Worm (Caenorhabditis elegans): ENCODE measurements around the gene atp-4.

The atp-4 gene

DNA sequence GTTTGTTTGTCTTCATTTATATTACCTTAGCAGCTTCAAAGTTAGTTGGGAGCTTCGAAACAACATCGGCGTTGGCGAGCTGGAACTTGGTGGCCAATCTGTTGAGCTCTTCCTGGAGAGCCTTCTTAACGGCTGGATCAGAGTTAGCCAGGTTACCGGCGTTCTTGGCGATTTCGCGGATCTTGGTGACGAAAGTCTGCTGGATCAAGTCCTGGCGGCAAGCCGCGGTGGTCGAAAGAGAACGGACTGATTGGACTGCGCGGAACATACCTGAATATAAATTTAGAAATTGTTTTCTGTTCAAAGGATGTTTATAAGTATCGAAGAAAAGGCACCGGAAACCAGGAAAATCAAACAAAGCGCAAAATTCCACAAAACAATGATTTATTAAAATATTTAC is at the start of gene atp-4:
Gene atp-4 (minus strand): TSS at position 270 of the 400 bp plus-strand sequence.
- TF ChIP-seq klf-2 (GFP tag; conservative IDR thresholded peaks at IDR 0.05) (no peak), flt-1 (GFP tag; IDR thresholded peaks at IDR 0.05) (no peak), cog-1 (tag; optimal IDR thresholded peaks at IDR 0.05) (no peak), med-1 (GFP tag; optimal IDR thresholded peaks at IDR 0.05; ENCODE audit: insufficient read depth) (no peak), tab-1 (GFP tag; IDR thresholded peaks at IDR 0.05) (no peak), T22C8.4 (GFP tag; IDR thresholded peaks at IDR 0.05) (no peak), ref-1 (GFP tag; conservative IDR thresholded peaks at IDR 0.05) (no peak), ztf-29 (GFP tag; IDR thresholded peaks at IDR 0.05) (no peak), ztf-23 (GFP tag; IDR thresholded peaks at IDR 0.05) (no peak)

ce11 chrV:6476026-6476425 is 49.1 kb upstream of the atp-4 start:
- TF ChIP-seq ztf-23 (GFP tag; IDR thresholded peaks at IDR 0.05) (no peak), med-1 (GFP tag; optimal IDR thresholded peaks at IDR 0.05; ENCODE audit: insufficient read depth) (no peak), ztf-29 (GFP tag; IDR thresholded peaks at IDR 0.05) (no peak), tab-1 (GFP tag; IDR thresholded peaks at IDR 0.05) (no peak), T22C8.4 (GFP tag; IDR thresholded peaks at IDR 0.05) (no peak), cog-1 (tag; optimal IDR thresholded peaks at IDR 0.05) (no peak), flt-1 (GFP tag; IDR thresholded peaks at IDR 0.05) (no peak)

DNA sequence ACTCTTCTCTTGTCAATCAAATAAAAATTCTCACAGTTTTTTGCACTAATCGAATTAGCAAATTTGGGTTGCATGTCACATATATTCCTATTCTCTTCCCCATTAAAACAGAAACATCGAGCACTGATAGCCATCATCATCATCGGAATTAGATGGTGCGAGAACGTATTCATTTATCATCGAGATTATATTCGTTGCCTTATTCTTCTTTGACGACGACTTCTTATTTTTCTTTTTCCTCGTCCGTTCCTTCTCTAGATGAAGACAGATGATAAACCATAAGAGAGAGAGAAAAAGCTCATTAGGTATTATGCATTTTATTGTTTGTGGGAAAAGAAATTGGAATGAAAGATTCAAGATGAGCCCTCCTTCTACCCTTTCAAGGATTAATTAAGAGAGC is 44.3 kb upstream of the atp-4 start:
- TF ChIP-seq ztf-29 (GFP tag; IDR thresholded peaks at IDR 0.05) (no peak), klf-2 (GFP tag; conservative IDR thresholded peaks at IDR 0.05) (no peak), med-1 (GFP tag; optimal IDR thresholded peaks at IDR 0.05; ENCODE audit: insufficient read depth) (no peak), ztf-23 (GFP tag; IDR thresholded peaks at IDR 0.05) (no peak), T22C8.4 (GFP tag; IDR thresholded peaks at IDR 0.05) (no peak), cog-1 (tag; optimal IDR thresholded peaks at IDR 0.05) (no peak), ref-1 (GFP tag; conservative IDR thresholded peaks at IDR 0.05) (no peak), tab-1 (GFP tag; IDR thresholded peaks at IDR 0.05) (no peak), flt-1 (GFP tag; IDR thresholded peaks at IDR 0.05) (no peak)

DNA sequence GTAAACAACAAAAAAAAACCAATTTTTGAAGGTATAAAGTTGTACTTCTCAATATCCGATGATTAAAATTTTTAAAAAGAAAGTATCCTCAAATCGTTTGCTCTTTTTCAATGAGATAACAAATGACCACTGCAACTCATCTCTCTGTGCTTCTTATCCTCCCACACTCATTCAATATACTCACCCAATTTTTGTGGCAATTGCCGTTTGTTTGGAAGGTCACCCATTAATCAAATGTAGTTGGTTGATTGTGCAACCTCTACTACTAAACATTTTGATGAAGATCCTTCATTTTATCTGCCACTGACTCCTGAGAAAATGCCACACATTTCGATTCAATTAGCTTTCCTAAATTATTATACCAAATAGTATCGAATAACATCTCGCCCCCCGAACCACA is 40.8 kb upstream of the atp-4 start:
- TF ChIP-seq klf-2 (GFP tag; conservative IDR thresholded peaks at IDR 0.05) (no peak), med-1 (GFP tag; optimal IDR thresholded peaks at IDR 0.05; ENCODE audit: insufficient read depth) (no peak), ref-1 (GFP tag; conservative IDR thresholded peaks at IDR 0.05) (no peak), cog-1 (tag; optimal IDR thresholded peaks at IDR 0.05) (no peak), T22C8.4 (GFP tag; IDR thresholded peaks at IDR 0.05) (no peak), flt-1 (GFP tag; IDR thresholded peaks at IDR 0.05) (no peak), ztf-29 (GFP tag; IDR thresholded peaks at IDR 0.05) (no peak), ztf-23 (GFP tag; IDR thresholded peaks at IDR 0.05) (no peak)

ce11 chrV:6464765-6465164 is 37.9 kb upstream of the atp-4 start, which contains the start of gene unc-83:
TSS of gene unc-83 (plus strand) at chrV:6465065.
- TF ChIP-seq ztf-23 (GFP tag; IDR thresholded peaks at IDR 0.05) (no peak), ztf-29 (GFP tag; IDR thresholded peaks at IDR 0.05) (no peak)

ce11 chrV:6464238-6464637 is 37.3 kb upstream of the atp-4 start:
- TF ChIP-seq med-1 (GFP tag; optimal IDR thresholded peaks at IDR 0.05; ENCODE audit: insufficient read depth) = no peak

ce11 chrV:6462606-6463005 is 35.7 kb upstream of the atp-4 start:
- TF ChIP-seq ztf-29 (GFP tag; IDR thresholded peaks at IDR 0.05) (no peak), ref-1 (GFP tag; conservative IDR thresholded peaks at IDR 0.05) (no peak), flt-1 (GFP tag; IDR thresholded peaks at IDR 0.05) (no peak), ztf-23 (GFP tag; IDR thresholded peaks at IDR 0.05) (no peak), T22C8.4 (GFP tag; IDR thresholded peaks at IDR 0.05) (no peak), klf-2 (GFP tag; conservative IDR thresholded peaks at IDR 0.05) (no peak)

DNA sequence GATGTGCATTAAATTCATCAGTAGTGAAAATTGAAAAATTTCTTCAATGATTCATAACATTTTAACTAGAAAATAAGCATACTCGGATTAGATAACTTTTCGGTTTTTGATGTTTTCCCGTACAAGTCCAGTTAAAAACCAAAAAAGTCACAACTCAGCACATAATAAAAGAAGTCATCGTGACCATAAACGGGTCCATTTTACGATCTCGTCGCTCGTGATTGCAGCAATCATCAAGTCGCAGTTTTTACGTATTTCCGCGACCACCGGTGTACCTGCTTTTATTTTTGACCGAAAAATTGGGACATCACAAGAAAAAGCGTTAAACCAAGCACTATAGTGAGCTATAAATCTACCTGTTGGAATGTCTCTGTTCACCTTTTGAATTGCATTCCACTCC is 34.3 kb upstream of the atp-4 start:
- TF ChIP-seq ref-1 (GFP tag; conservative IDR thresholded peaks at IDR 0.05) = no peak
- TF ChIP-seq ztf-23 (GFP tag; IDR thresholded peaks at IDR 0.05) = no peak

DNA sequence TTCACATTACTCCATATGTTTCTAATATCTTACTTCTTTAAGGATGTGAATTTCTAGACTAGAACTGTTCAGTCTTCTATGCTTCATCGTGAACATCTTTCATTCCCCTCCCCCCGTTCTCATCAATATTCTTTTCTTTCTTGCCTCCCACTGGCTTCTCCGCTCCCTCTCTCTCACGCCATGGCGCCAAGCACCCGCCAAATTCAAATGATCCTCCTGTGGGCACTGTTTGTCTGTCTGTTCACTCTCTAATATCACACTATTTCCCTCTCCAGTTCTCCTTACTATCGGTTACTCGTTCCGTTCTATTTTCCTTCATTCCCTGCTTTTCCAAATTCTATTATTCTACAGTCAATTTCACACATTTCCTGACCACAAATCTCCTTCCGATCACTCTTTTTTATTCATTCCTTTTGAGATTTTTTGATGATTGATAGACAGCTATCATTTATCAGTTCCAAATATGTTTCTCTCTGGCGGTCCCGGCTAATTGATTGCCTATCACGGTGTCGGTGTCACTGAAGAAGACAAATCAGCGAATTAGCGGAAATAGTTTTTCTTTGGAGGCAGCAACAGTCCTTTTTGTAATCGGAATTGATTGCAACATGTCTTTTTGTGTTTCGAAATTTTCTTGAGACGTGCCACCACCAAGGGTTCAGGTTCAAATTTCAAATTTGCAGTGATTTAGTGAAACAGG is 31.5 kb upstream of the atp-4 start:
- TF ChIP-seq T22C8.4 (GFP tag; IDR thresholded peaks at IDR 0.05) (no peak), ztf-29 (GFP tag; IDR thresholded peaks at IDR 0.05) (no peak), klf-2 (GFP tag; conservative IDR thresholded peaks at IDR 0.05) (no peak)

- TF ChIP-seq ref-1 (GFP tag; conservative IDR thresholded peaks at IDR 0.05) (no peak), cog-1 (tag; optimal IDR thresholded peaks at IDR 0.05) (no peak), flt-1 (GFP tag; IDR thresholded peaks at IDR 0.05) (no peak), ztf-23 (GFP tag; IDR thresholded peaks at IDR 0.05) (no peak), med-1 (GFP tag; optimal IDR thresholded peaks at IDR 0.05; ENCODE audit: insufficient read depth) (no peak), tab-1 (GFP tag; IDR thresholded peaks at IDR 0.05) (no peak), ztf-29 (GFP tag; IDR thresholded peaks at IDR 0.05) (no peak), T22C8.4 (GFP tag; IDR thresholded peaks at IDR 0.05) (no peak), klf-2 (GFP tag; conservative IDR thresholded peaks at IDR 0.05) (no peak)
These were observed 30.0 kb upstream of the atp-4 start for ce11 chrV:6456903-6457302.

DNA sequence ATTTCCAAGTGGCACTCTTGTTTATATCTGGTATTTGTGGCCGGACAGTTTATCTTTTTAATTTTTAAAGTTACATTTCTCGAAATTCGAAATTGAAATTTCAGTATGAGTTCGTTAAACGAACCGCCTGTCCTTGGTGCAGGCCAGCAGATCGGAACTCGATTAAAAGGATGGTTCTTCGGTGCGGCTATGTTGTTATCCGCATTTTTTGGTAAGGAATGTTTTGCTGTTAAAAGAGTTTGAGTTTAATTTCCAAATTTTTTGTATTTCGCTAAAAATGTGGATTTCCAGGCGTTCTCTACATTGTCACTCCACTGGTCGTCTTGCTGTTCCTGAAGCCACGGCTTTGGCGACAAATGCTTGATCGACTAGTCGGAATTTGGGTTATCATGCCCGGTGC is 26.2 kb upstream of the atp-4 start, which contains the start of gene acl-9:
Gene acl-9 (plus strand): TSS at position 105 of the 400 bp plus-strand sequence.
- TF ChIP-seq klf-2 (GFP tag; conservative IDR thresholded peaks at IDR 0.05) (no peak), cog-1 (tag; optimal IDR thresholded peaks at IDR 0.05) (no peak)

All from whole organism, midembryonic.